Worm (Caenorhabditis elegans) whole organism, L3 larva: ENCODE measurements around the gene fbxb-14.

Experiments
- ceh-82 ChIP-seq: fragments of 150-350 bp; optimal IDR thresholded peaks from 2 replicates; lab custom pipeline; 2014; ENCODE audit warnings: missing biosample characterization, missing genetic modification characterization
- lin-15B ChIP-seq: fragments of 150-350 bp; optimal IDR thresholded peaks from 2 replicates; lab custom pipeline; 2014; ENCODE audit warnings: missing biosample characterization, missing genetic modification characterization
- nhr-76 ChIP-seq: fragments of 150-350 bp; sonication (generic microtip); optimal IDR thresholded peaks from 5 replicates; lab custom pipeline; 2014; ENCODE audit warnings: missing biosample characterization, missing genetic modification characterization
- ztf-4 ChIP-seq: fragments of 150-350 bp; optimal IDR thresholded peaks from 2 replicates; lab custom pipeline; 2014; ENCODE audit warnings: missing biosample characterization, missing genetic modification characterization

ce11 chrII:546405-546804 is 36.1 kb downstream of the fbxb-14 start, which contains the start of gene mlt-10:
- TF ChIP-seq nhr-76 (tag; lab: Kevin White, UChicago) (no peak), lin-15B (tag; lab: Kevin White, UChicago) (no peak), ztf-4 (no peak), ceh-82 (tag; lab: Kevin White, UChicago) (no peak)
